Fruit fly (Drosophila melanogaster) whole organism, embryonic: Measurements from ENCODE around the gene TwdlM.

Experiments
- Awh ChIP-seq: fragments of 200-800 bp; sonication (Bioruptor generic); IDR thresholded peaks from 2 replicates; pipeline ENCODE4, ENCODE4 v1.3.6; 2022; ENCODE audit warnings: missing biosample characterization, missing genetic modification characterization
- Blimp-1 ChIP-seq: fragments of 200-800 bp; sonication (Bioruptor generic); optimal IDR thresholded peaks from 3 replicates; lab custom pipeline; 2018; ENCODE audit warnings: missing biosample characterization, missing genetic modification characterization, mild to moderate bottlenecking, moderate library complexity, missing genetic modification reagents
- CG11723 ChIP-seq: fragments of 200-800 bp; sonication (Bioruptor generic); optimal IDR thresholded peaks from 2 replicates; lab custom pipeline; 2017; ENCODE audit warnings: missing biosample characterization, mild to moderate bottlenecking, missing genetic modification characterization
- CG12219 ChIP-seq: fragments of 200-800 bp; sonication (Bioruptor generic); optimal IDR thresholded peaks from 3 replicates; lab custom pipeline; 2018; ENCODE audit warnings: missing biosample characterization, mild to moderate bottlenecking, missing genetic modification characterization
- CG12659 ChIP-seq: fragments of 200-800 bp; sonication (Bioruptor generic); optimal IDR thresholded peaks from 3 replicates; lab custom pipeline; 2017; ENCODE audit warnings: mild to moderate bottlenecking, missing biosample characterization, missing genetic modification reagents, missing genetic modification characterization
- CG12769 ChIP-seq: fragments of 200-800 bp; sonication (Bioruptor generic); optimal IDR thresholded peaks from 2 replicates; lab custom pipeline; 2019; ENCODE audit warnings: missing biosample characterization, mild to moderate bottlenecking, missing genetic modification characterization, moderate library complexity
- CG14014 ChIP-seq: fragments of 200-800 bp; sonication (Bioruptor generic); IDR thresholded peaks from 2 replicates; pipeline ENCODE4 v1.3.6; 2022; ENCODE audit warnings: missing biosample characterization, missing genetic modification characterization
- CG14441 ChIP-seq: fragments of 200-800 bp; sonication (Bioruptor generic); IDR thresholded peaks from 2 replicates; pipeline ENCODE4 v1.3.6; 2022; ENCODE audit warnings: missing biosample characterization, missing genetic modification characterization
- CG2678 ChIP-seq: fragments of 200-800 bp; sonication (Bioruptor generic); optimal IDR thresholded peaks from 3 replicates; lab custom pipeline; 2019; ENCODE audit warnings: missing biosample characterization, mild to moderate bottlenecking, missing genetic modification characterization, moderate library complexity
- CG32532 ChIP-seq: fragments of 200-800 bp; sonication (Bioruptor generic); IDR thresholded peaks from 2 replicates; pipeline ENCODE4 v1.3.6; 2022; ENCODE audit warnings: missing biosample characterization, missing genetic modification characterization
- CG7372 ChIP-seq: fragments of 200-800 bp; sonication (Bioruptor generic); IDR thresholded peaks from 2 replicates; pipeline ENCODE4 v1.3.6; 2022; ENCODE audit warnings: missing biosample characterization, missing genetic modification characterization
- CG9727 ChIP-seq: fragments of 200-800 bp; sonication (Bioruptor generic); optimal IDR thresholded peaks from 3 replicates; lab custom pipeline; 2017; ENCODE audit warnings: missing biosample characterization, mild to moderate bottlenecking, missing genetic modification characterization
- Deaf1 ChIP-seq: fragments of 200-800 bp; optimal IDR thresholded peaks from 3 replicates; lab custom pipeline; 2019; ENCODE audit warnings: missing biosample characterization, mild to moderate bottlenecking, missing genetic modification characterization, moderate library complexity
- Fer3 ChIP-seq: fragments of 200-800 bp; sonication (Bioruptor generic); optimal IDR thresholded peaks from 2 replicates; lab custom pipeline; 2018; ENCODE audit warnings: missing biosample characterization, mild to moderate bottlenecking, missing genetic modification characterization, moderate library complexity
- HLHmδ ChIP-seq: fragments of 200-800 bp; sonication (Bioruptor generic); optimal IDR thresholded peaks from 2 replicates; lab custom pipeline; 2018; ENCODE audit warnings: missing biosample characterization, mild to moderate bottlenecking, missing genetic modification characterization, moderate library complexity
- Hr3 ChIP-seq: fragments of 200-800 bp; sonication (Bioruptor generic); optimal IDR thresholded peaks from 3 replicates; lab custom pipeline; 2016; ENCODE audit warnings: missing biosample characterization, missing genetic modification characterization
- Hr78 ChIP-seq, 2 experiments: fragments of 200-800 bp in 1 of 2; fragments of >200 bp in 1 of 2; sonication (Bioruptor generic) in 1 of 2; optimal IDR thresholded peaks; 2 replicates each; lab custom pipeline; 2017 to 2019; ENCODE audit warnings: missing biosample characterization in 2 of 2, missing genetic modification characterization in 2 of 2, mild to moderate bottlenecking in 1 of 2, moderate library complexity in 1 of 2
- Lim3 ChIP-seq: fragments of 200-800 bp; sonication (Bioruptor generic); IDR thresholded peaks from 2 replicates; pipeline ENCODE4 v1.3.6; 2022; ENCODE audit warnings: missing biosample characterization, missing genetic modification characterization
- Meics ChIP-seq: fragments of 200-800 bp; sonication (Bioruptor generic); optimal IDR thresholded peaks from 2 replicates; lab custom pipeline; 2017; ENCODE audit warnings: missing biosample characterization, mild to moderate bottlenecking, missing genetic modification characterization
- Nf-YB ChIP-seq: fragments of 200-800 bp; sonication (Bioruptor generic); optimal IDR thresholded peaks from 3 replicates; lab custom pipeline; 2019; ENCODE audit warnings: missing biosample characterization, mild to moderate bottlenecking, missing genetic modification characterization, moderate library complexity
- Nf-YC ChIP-seq: fragments of 200-800 bp; optimal IDR thresholded peaks from 3 replicates; lab custom pipeline; 2019; ENCODE audit warnings: missing biosample characterization, mild to moderate bottlenecking, missing genetic modification characterization, moderate library complexity
- Taf1 ChIP-seq: fragments of 200-800 bp; sonication (Bioruptor generic); IDR thresholded peaks from 2 replicates; pipeline ENCODE4 v1.3.6; 2022; ENCODE audit warnings: missing biosample characterization, missing genetic modification characterization
- abd-A ChIP-seq: fragments of 200-800 bp; sonication (Bioruptor generic); optimal IDR thresholded peaks from 3 replicates; lab custom pipeline; 2019; ENCODE audit warnings: missing biosample characterization, mild to moderate bottlenecking, missing genetic modification characterization, moderate library complexity
- ato ChIP-seq: fragments of 200-800 bp; sonication (Bioruptor generic); IDR thresholded peaks from 2 replicates; pipeline ENCODE4 v1.3.6; 2022; ENCODE audit warnings: missing biosample characterization, missing genetic modification characterization; ENCODE audit not compliant: partially characterized antibody
- chinmo ChIP-seq: fragments of 200-800 bp; sonication (Bioruptor generic); IDR thresholded peaks from 4 replicates; pipeline ENCODE4 v1.3.6; 2022; ENCODE audit warnings: missing biosample characterization, missing genetic modification characterization; ENCODE audit not compliant: partially characterized antibody
- emc ChIP-seq: fragments of 200-800 bp; sonication (Bioruptor generic); optimal IDR thresholded peaks from 2 replicates; lab custom pipeline; 2016; ENCODE audit warnings: missing biosample characterization, missing genetic modification characterization
- ewg ChIP-seq: fragments of 200-800 bp; sonication (Bioruptor generic); optimal IDR thresholded peaks from 3 replicates; lab custom pipeline; 2017; ENCODE audit warnings: mild to moderate bottlenecking, missing biosample characterization, missing genetic modification reagents, missing genetic modification characterization
- eyg ChIP-seq: fragments of 200-800 bp; sonication (Bioruptor generic); optimal IDR thresholded peaks from 3 replicates; lab custom pipeline; 2016; ENCODE audit warnings: missing biosample characterization, missing genetic modification characterization
- ftz-f1 ChIP-seq: fragments of 200-800 bp; sonication (Bioruptor generic); optimal IDR thresholded peaks from 2 replicates; lab custom pipeline; 2016; ENCODE audit warnings: missing biosample characterization, missing genetic modification characterization
- grn ChIP-seq: fragments of 200-800 bp; sonication (Bioruptor generic); optimal IDR thresholded peaks from 3 replicates; lab custom pipeline; 2017; ENCODE audit warnings: missing biosample characterization, missing genetic modification characterization
- oc ChIP-seq: fragments of 200-800 bp; sonication (Bioruptor generic); optimal IDR thresholded peaks from 2 replicates; lab custom pipeline; 2018; ENCODE audit warnings: missing biosample characterization, mild to moderate bottlenecking, missing genetic modification characterization, moderate library complexity
- pita ChIP-seq: fragments of 200-800 bp; sonication (Bioruptor generic); optimal IDR thresholded peaks from 2 replicates; lab custom pipeline; 2017; ENCODE audit warnings: missing biosample characterization, mild to moderate bottlenecking, missing genetic modification characterization
- pros ChIP-seq: fragments of 200-800 bp; sonication (Bioruptor generic); optimal IDR thresholded peaks from 3 replicates; lab custom pipeline; 2019; ENCODE audit warnings: missing biosample characterization, mild to moderate bottlenecking, missing genetic modification characterization, moderate library complexity
- salm ChIP-seq: fragments of 200-800 bp; sonication (Bioruptor generic); optimal IDR thresholded peaks from 2 replicates; lab custom pipeline; 2018; ENCODE audit warnings: missing biosample characterization, mild to moderate bottlenecking, missing genetic modification characterization
- scrt ChIP-seq: fragments of 200-800 bp; sonication (Bioruptor generic); optimal IDR thresholded peaks from 2 replicates; lab custom pipeline; 2018; ENCODE audit warnings: missing biosample characterization, mild to moderate bottlenecking, missing genetic modification characterization, moderate library complexity
- sd ChIP-seq: fragments of 200-800 bp; sonication (Bioruptor generic); optimal IDR thresholded peaks from 3 replicates; lab custom pipeline; 2018; ENCODE audit warnings: missing biosample characterization, mild to moderate bottlenecking, missing genetic modification characterization, moderate library complexity
- sens ChIP-seq: fragments of 200-800 bp; sonication (Bioruptor generic); peaks from one replicate; lab custom pipeline; 2016; ENCODE audit warnings: missing biosample characterization, missing genetic modification characterization
- sqz ChIP-seq: fragments of 200-800 bp; sonication (Bioruptor generic); optimal IDR thresholded peaks from 3 replicates; lab custom pipeline; 2018; ENCODE audit warnings: missing biosample characterization, mild to moderate bottlenecking, missing genetic modification characterization
- sr ChIP-seq: fragments of 200-800 bp; sonication (Bioruptor generic); IDR thresholded peaks from 3 replicates; pipeline ENCODE4 v1.3.6; 2022; ENCODE audit warnings: missing biosample characterization, missing genetic modification characterization
- sug ChIP-seq: fragments of 200-800 bp; optimal IDR thresholded peaks from 2 replicates; lab custom pipeline; 2019; ENCODE audit warnings: missing biosample characterization, mild to moderate bottlenecking, missing genetic modification characterization, moderate library complexity
- vvl ChIP-seq: fragments of 200-800 bp; sonication (Bioruptor generic); IDR thresholded peaks from 2 replicates; pipeline ENCODE4 v1.3.6; 2022; ENCODE audit warnings: missing biosample characterization, missing genetic modification characterization
- zen2 ChIP-seq: fragments of 200-800 bp; sonication (Bioruptor generic); IDR thresholded peaks from 3 replicates; pipeline ENCODE4 v1.3.6; 2022; ENCODE audit warnings: missing biosample characterization, missing genetic modification characterization; ENCODE audit not compliant: partially characterized antibody

The TwdlM gene

DNA sequence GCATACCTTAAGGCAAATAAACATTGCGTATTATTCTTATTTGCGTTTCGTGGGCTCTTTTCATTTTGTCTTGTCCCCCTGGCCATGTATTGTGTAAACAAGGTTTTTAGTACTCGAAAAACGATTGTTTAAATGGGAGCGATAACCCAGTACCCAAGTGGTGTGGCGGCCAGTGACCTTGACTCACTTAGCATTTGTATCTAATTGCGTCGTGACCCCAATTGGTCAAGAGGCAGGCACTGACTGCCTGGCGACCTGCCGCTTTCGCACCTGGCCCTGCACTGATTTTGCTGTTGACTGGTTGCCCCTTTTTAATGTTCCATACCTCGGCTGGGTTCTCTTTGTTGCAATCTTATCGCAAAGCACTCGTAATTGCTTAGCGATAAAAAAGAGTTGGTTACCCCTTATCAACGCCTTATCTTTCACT, 30.7 kb upstream of the TwdlM start (continued):
- TF ChIP-seq zen2 (GFP tag; lab: Robert Waterston, UW): no peak; the same call in 2 of the 3 replicates
- TF ChIP-seq CG11723: no peak
- TF ChIP-seq eyg (GFP tag; lab: Kevin White, UChicago): peak; percentile 25
- peak; percentile 49 for TF ChIP-seq Hr3
- TF ChIP-seq CG32532 (GFP tag; lab: Robert Waterston, UW): 0 out of 2 replicates have a peak, but pooled peaks have one; percentile 22
- TF ChIP-seq CG12219: no peak
- TF ChIP-seq Fer3 (tag; lab: Kevin White, UChicago): no peak
- TF ChIP-seq salm: no peak
- no peak for TF ChIP-seq HLHmδ (GFP tag; lab: Kevin White, UChicago)
- no peak for TF ChIP-seq pita (GFP tag; lab: Kevin White, UChicago)
- peak; percentile 11 for TF ChIP-seq CG12659
- TF ChIP-seq CG7372: no peak
- no peak for TF ChIP-seq CG9727 (GFP tag; lab: Kevin White, UChicago)
- no peak for TF ChIP-seq CG2678 (tag; lab: Kevin White, UChicago)
- no peak for TF ChIP-seq Taf1
- TF ChIP-seq, all 482 proteins: peak for 56

DNA sequence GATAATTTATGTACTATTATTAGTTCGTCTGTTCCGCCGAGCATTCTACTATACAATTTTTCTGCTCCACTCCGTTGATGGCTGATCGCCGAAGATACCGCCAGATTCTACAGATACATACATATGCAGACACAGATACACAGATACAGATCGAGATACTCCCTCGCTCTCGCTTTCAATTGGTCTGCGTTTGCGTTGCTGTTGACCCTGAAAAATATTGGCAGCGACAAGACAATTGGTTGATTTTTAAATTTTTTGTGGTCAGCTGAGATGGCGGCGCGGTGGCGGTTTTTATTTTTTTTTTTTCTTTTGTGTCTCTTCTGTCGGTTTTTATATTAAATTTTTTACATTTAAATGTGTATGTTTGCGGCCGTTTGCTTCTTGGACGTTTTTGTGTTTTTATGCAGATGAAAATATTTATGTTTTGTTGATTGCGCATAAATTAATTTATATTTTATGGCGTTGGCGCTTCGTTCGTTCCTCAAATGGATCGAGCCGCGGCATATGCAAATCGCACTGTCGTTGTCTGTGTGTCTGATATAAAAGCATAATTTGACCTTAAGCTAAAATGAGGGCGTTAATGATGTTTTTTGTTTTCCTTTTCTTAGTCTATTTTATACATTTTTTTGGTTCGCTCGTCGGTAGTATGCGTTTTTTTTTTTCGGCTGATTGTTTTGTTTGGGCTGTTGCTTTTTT, 24.9 kb upstream of the TwdlM start:
- peak; percentile 91 for TF ChIP-seq abd-A
- TF ChIP-seq sqz: peak; percentile 33
- TF ChIP-seq CG14014: no peak
- peak; percentile 22 for TF ChIP-seq Nf-YB
- TF ChIP-seq chinmo (GFP tag; lab: Robert Waterston, UW): peak; percentile 81; the same call in 1 of the 4 replicates
- TF ChIP-seq sd (tag; lab: Kevin White, UChicago): peak; percentile 26
- peak; percentile 15 for TF ChIP-seq grn (GFP tag; lab: Kevin White, UChicago)
- peak; percentile 44 for TF ChIP-seq Blimp-1 (GFP tag; lab: Kevin White, UChicago)
- TF ChIP-seq emc: no peak
- peak; percentile 55 for TF ChIP-seq Nf-YC (tag; lab: Kevin White, UChicago)
- peak; percentile 75 for TF ChIP-seq Awh (GFP tag; lab: Robert Waterston, UW)
- TF ChIP-seq CG14441 (GFP tag; lab: Robert Waterston, UW): no peak
- no peak for TF ChIP-seq Lim3 (GFP tag; lab: Robert Waterston, UW)
- TF ChIP-seq vvl: peak; percentile 89
- TF ChIP-seq salm: peak; percentile 7
- TF ChIP-seq sens: peak; percentile 36
- peak; percentile 31 for TF ChIP-seq ftz-f1 (GFP tag; lab: Kevin White, UChicago)

DNA sequence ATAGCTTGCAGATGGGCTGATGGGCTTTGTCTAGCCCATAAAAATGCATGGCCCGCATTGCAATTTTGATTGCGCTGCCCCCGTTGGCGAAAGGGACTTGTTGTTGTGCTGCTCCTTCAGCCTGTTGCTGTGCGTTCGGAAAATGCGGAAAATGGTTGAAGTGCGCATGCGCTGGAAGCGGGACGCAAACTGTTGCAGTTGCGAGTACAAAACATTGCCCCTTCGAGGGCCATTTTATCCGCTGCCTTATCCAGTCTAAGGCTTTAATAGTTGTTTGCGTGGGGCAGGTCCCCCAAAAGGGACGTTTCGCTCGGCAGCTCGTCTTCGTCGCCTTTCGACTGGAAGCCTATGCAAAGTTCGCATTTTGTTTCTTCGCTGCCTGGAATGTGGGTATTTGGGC, 12.4 kb upstream of the TwdlM start:
- peak; percentile 97 for TF ChIP-seq scrt (GFP tag; lab: Kevin White, UChicago)
- peak; percentile 28 for TF ChIP-seq abd-A
- no peak for TF ChIP-seq grn (GFP tag; lab: Kevin White, UChicago)
- TF ChIP-seq ewg (GFP tag; lab: Kevin White, UChicago): peak; percentile 70
- peak; percentile 82 for TF ChIP-seq Deaf1 (tag; lab: Kevin White, UChicago)

DNA sequence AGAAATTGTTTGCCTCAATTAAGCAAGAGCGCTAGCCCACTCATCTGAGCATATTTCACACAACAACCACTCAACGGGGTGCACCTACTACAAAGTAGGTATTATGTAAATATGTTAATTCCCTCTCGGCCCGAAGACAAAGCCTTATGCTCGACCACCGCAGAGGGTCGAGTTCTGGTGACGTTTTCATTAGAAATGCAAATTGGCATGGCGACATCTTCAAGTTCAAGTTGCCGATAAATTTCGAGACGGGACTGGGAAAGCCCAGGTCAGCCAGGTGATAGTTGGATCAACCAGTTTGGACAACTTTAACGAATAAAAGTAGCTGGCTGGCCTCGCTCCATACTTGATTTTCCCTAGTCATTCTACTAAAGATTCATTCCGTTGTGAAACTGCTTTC, 3.5 kb upstream of the TwdlM start:
- TF ChIP-seq sr (GFP tag; lab: Robert Waterston, UW): peak; percentile 42; the same call in 1 of the 3 replicates
- peak; percentile 88 for TF ChIP-seq CG12769
- peak; percentile 81; the same call in 2 of the 4 replicates for TF ChIP-seq chinmo (GFP tag; lab: Robert Waterston, UW)
- peak; percentile 41 for TF ChIP-seq oc
- peak; percentile 67 for TF ChIP-seq pros (GFP tag; lab: Kevin White, UChicago)
- TF ChIP-seq vvl: peak; percentile 72; the same call in 1 of the 2 replicates
- no peak for TF ChIP-seq sug (tag; lab: Kevin White, UChicago)
- 0 out of 2 replicates have a peak, but pooled peaks have one; percentile 28 for TF ChIP-seq Awh (GFP tag; lab: Robert Waterston, UW)
- no peak for TF ChIP-seq Meics (GFP tag; lab: Kevin White, UChicago)
- no peak for TF ChIP-seq ato (GFP tag; lab: Robert Waterston, UW)
- peak in 1 of 2 experiments; percentile 50 for TF ChIP-seq Hr78 (GFP tag; optimal IDR thresholded peaks at IDR 0.05; lab: Kevin White, UChicago)
- TF ChIP-seq, all 482 proteins: peak for 8
